Worm (Caenorhabditis elegans): ENCODE measurements around the gene cyp-13A12.
A peak's percentile ranks its signal among the peaks of the same experiment; 100 is the strongest.

The cyp-13A12 gene

ce11 chrIII:13039739-13040138 is 15.4 kb downstream of the cyp-13A12 start, which contains the start of gene F54F12.2:
Gene F54F12.2, plus strand, starts transcription at chrIII:13040039.
- no peak for TF ChIP-seq nhr-41 (GFP tag; IDR thresholded peaks at IDR 0.05)
- no peak for TF ChIP-seq jun-1 (tag; optimal IDR thresholded peaks at IDR 0.05)
- TF ChIP-seq F44E2.7 (GFP tag; IDR thresholded peaks at IDR 0.05): no peak
- no peak for TF ChIP-seq ZK546.5 (tag; optimal IDR thresholded peaks at IDR 0.05)
- TF ChIP-seq lim-7 (GFP tag; IDR thresholded peaks at IDR 0.05): no peak
- TF ChIP-seq lin-29 (GFP tag; IDR thresholded peaks at IDR 0.05): no peak
- no peak for TF ChIP-seq nhr-48 (tag; optimal IDR thresholded peaks at IDR 0.05)
- TF ChIP-seq lin-13 (GFP tag; optimal IDR thresholded peaks at IDR 0.05): no peak
- TF ChIP-seq php-3 (GFP tag; IDR thresholded peaks at IDR 0.05): no peak
- no peak for TF ChIP-seq T26A8.4 (GFP tag; IDR thresholded peaks at IDR 0.05)
- no peak for TF ChIP-seq mxl-3 (GFP tag; optimal IDR thresholded peaks at IDR 0.05)
- TF ChIP-seq nhr-76 (tag; optimal IDR thresholded peaks at IDR 0.05): no peak
- TF ChIP-seq hlh-30 (tag; optimal IDR thresholded peaks at IDR 0.05; ENCODE audit: insufficient read depth): no peak
- no peak for TF ChIP-seq saeg-2 (GFP tag; IDR thresholded peaks at IDR 0.05)
- no peak for TF ChIP-seq hif-1 (tag; optimal IDR thresholded peaks at IDR 0.05)
- no peak for TF ChIP-seq pqm-1 (tag; optimal IDR thresholded peaks at IDR 0.05)

ce11 chrIII:13049956-13050355 is 25.6 kb downstream of the cyp-13A12 start:
- no peak for TF ChIP-seq aha-1 (tag)
- no peak for TF ChIP-seq sdz-12 (GFP tag; optimal IDR thresholded peaks at IDR 0.05)
- TF ChIP-seq php-3 (GFP tag; IDR thresholded peaks at IDR 0.05): no peak
- TF ChIP-seq Y105C5A.15 (GFP tag; IDR thresholded peaks at IDR 0.05): no peak
- TF ChIP-seq unc-62 (GFP tag; optimal IDR thresholded peaks at IDR 0.05 in 1 of 2): peak in 1 of 2 experiments; percentile 94
- no peak for TF ChIP-seq unc-62 (tag; optimal IDR thresholded peaks at IDR 0.05)

- TF ChIP-seq nhr-25 (tag; optimal IDR thresholded peaks at IDR 0.05; ENCODE audit: borderline replicate concordance, insufficient read depth) (no peak), spr-3 (GFP tag; optimal IDR thresholded peaks at IDR 0.05) (no peak), php-3 (GFP tag; IDR thresholded peaks at IDR 0.05) (no peak), mxl-2 (GFP tag; conservative IDR thresholded peaks at IDR 0.05) (no peak), cey-2 (tag; optimal IDR thresholded peaks at IDR 0.05; ENCODE audit: borderline replicate concordance, insufficient read depth) (no peak), nhr-48 (tag; optimal IDR thresholded peaks at IDR 0.05) (no peak), zag-1 (tag; optimal IDR thresholded peaks at IDR 0.05) (no peak), nhr-42 (GFP tag; IDR thresholded peaks at IDR 0.05) (no peak), mxl-3 (GFP tag; optimal IDR thresholded peaks at IDR 0.05) (no peak), nhr-77 (tag; optimal IDR thresholded peaks at IDR 0.05) (no peak), lir-3 (tag; optimal IDR thresholded peaks at IDR 0.05) (no peak), hlh-11 (tag; optimal IDR thresholded peaks at IDR 0.05) (no peak), ztf-7 (tag; optimal IDR thresholded peaks at IDR 0.05) (no peak), R02D3.7 (tag; optimal IDR thresholded peaks at IDR 0.05) (no peak), daf-8 (GFP tag; IDR thresholded peaks at IDR 0.05) (no peak), nhr-10 (tag; optimal IDR thresholded peaks at IDR 0.05) (no peak)
Observed at ce11 chrIII:13055342-13055741, 31.0 kb downstream of the cyp-13A12 start, which contains the start of gene F54F12.1. Gene F54F12.1, minus strand, starts transcription at chrIII:13055442.

DNA sequence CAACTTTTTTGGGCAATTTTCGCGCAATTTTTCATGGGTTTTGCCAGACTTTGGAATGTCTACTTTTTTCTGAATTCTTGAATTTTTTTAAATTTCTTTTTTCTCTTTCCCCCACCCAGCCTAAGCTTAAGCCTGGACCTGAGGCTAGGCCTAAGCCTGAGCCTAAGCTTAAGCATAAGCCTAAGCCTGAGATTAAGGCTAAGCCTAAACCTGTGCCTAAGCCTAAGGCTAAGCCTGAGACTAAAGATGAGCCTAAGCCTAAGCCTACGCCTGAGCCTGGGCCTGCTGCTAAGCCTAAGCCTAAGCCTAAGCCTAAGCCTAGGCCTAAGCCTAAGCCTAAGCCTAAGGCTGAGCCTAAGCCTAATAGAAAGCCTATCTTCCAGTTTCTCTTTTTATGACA is 31.9 kb downstream of the cyp-13A12 start:
- peak in 1 of 2 experiments; percentile 1 for TF ChIP-seq unc-62 (GFP tag; optimal IDR thresholded peaks at IDR 0.05 in 1 of 2)
- no peak for TF ChIP-seq unc-62 (tag; optimal IDR thresholded peaks at IDR 0.05)
- no peak for TF ChIP-seq F37D6.2 (tag; optimal IDR thresholded peaks at IDR 0.05)

ce11 chrIII:13056735-13057134 is 32.4 kb downstream of the cyp-13A12 start:
- peak; percentile 85 for TF ChIP-seq aha-1 (tag)
- TF ChIP-seq nhr-28 (tag; optimal IDR thresholded peaks at IDR 0.05): peak; percentile 7
- peak; percentile 10; the same call in 1 of the 2 replicates for TF ChIP-seq dmd-6 (GFP tag; IDR thresholded peaks at IDR 0.05)
- no peak for TF ChIP-seq nhr-41 (GFP tag; IDR thresholded peaks at IDR 0.05)
- peak; percentile 16 for TF ChIP-seq hlh-11 (tag; optimal IDR thresholded peaks at IDR 0.05)
- TF ChIP-seq hlh-30 (tag; optimal IDR thresholded peaks at IDR 0.05; ENCODE audit: insufficient read depth): peak; percentile 80
- TF ChIP-seq unc-62 (GFP tag; optimal IDR thresholded peaks at IDR 0.05 in 1 of 2): no peak
- TF ChIP-seq unc-62 (tag; optimal IDR thresholded peaks at IDR 0.05): no peak

All from whole organism, L4 larva.